Fruit fly (Drosophila melanogaster) whole organism, embryonic: ENCODE results near the gene Uba2.

Experiments
- Ada2b ChIP-seq: fragments of 200-800 bp; sonication (Bioruptor generic); IDR thresholded peaks from 2 replicates; pipeline ENCODE4 v1.3.6; 2022; ENCODE audit warnings: missing biosample characterization, missing genetic modification characterization
- Antp ChIP-seq: fragments of 200-800 bp; sonication (Bioruptor generic); optimal IDR thresholded peaks from 3 replicates; lab custom pipeline; 2016; ENCODE audit warnings: missing biosample characterization, missing genetic modification characterization
- B-H2 ChIP-seq: fragments of 200-800 bp; sonication (Bioruptor generic); optimal IDR thresholded peaks from 2 replicates; lab custom pipeline; 2018; ENCODE audit warnings: missing biosample characterization, mild to moderate bottlenecking, missing genetic modification characterization
- BtbVII ChIP-seq: fragments of 200-800 bp; sonication (Bioruptor generic); optimal IDR thresholded peaks from 3 replicates; lab custom pipeline; 2017; ENCODE audit warnings: missing biosample characterization, mild to moderate bottlenecking, missing genetic modification characterization
- CG10274 ChIP-seq: fragments of 200-800 bp; sonication (Bioruptor generic); optimal IDR thresholded peaks from 3 replicates; lab custom pipeline; 2017; ENCODE audit warnings: missing biosample characterization, mild to moderate bottlenecking, missing genetic modification characterization
- CG13287 ChIP-seq: fragments of 200-800 bp; sonication (Bioruptor generic); IDR thresholded peaks from 2 replicates; pipeline ENCODE4 v1.3.6; 2022; ENCODE audit warnings: missing biosample characterization, missing genetic modification characterization; ENCODE audit not compliant: partially characterized antibody
- CG13894 ChIP-seq: fragments of 200-800 bp; sonication (Bioruptor generic); optimal IDR thresholded peaks from 3 replicates; lab custom pipeline; 2018; ENCODE audit warnings: missing biosample characterization, mild to moderate bottlenecking, missing genetic modification characterization, moderate library complexity
- CG14667 ChIP-seq: fragments of 200-800 bp; sonication (Bioruptor generic); IDR thresholded peaks from 2 replicates; pipeline ENCODE4 v1.3.6; 2022; ENCODE audit warnings: missing biosample characterization, missing genetic modification characterization
- CG14710 ChIP-seq: fragments of 200-800 bp; sonication (Bioruptor generic); optimal IDR thresholded peaks from 3 replicates; lab custom pipeline; 2019; ENCODE audit warnings: missing biosample characterization, mild to moderate bottlenecking, missing genetic modification characterization, moderate library complexity
- CG1529 ChIP-seq: fragments of 200-800 bp; sonication (Bioruptor generic); optimal IDR thresholded peaks from 3 replicates; lab custom pipeline; 2018; ENCODE audit warnings: missing biosample characterization, missing genetic modification characterization
- CG1647 ChIP-seq: fragments of 200-800 bp; sonication (Bioruptor generic); optimal IDR thresholded peaks from 3 replicates; lab custom pipeline; 2016; ENCODE audit warnings: missing biosample characterization, missing genetic modification characterization
- CG16815 ChIP-seq: fragments of 200-800 bp; sonication (Bioruptor generic); optimal IDR thresholded peaks from 3 replicates; lab custom pipeline; 2017; ENCODE audit warnings: missing biosample characterization, mild to moderate bottlenecking, missing genetic modification characterization
- CG17359 ChIP-seq: fragments of 200-800 bp; sonication (Bioruptor generic); optimal IDR thresholded peaks from 3 replicates; lab custom pipeline; 2018; ENCODE audit warnings: missing biosample characterization, mild to moderate bottlenecking, missing genetic modification characterization, moderate library complexity
- CG17912 ChIP-seq: fragments of 200-800 bp; sonication (Bioruptor generic); optimal IDR thresholded peaks from 2 replicates; lab custom pipeline; 2018; ENCODE audit warnings: missing biosample characterization, mild to moderate bottlenecking, missing genetic modification characterization
- CG4820 ChIP-seq: fragments of 200-800 bp; sonication (Bioruptor generic); optimal IDR thresholded peaks from 3 replicates; lab custom pipeline; 2016; ENCODE audit warnings: missing biosample characterization, missing genetic modification characterization
- CG5245 ChIP-seq: fragments of 200-800 bp; sonication (Bioruptor generic); optimal IDR thresholded peaks from 3 replicates; lab custom pipeline; 2016; ENCODE audit warnings: missing biosample characterization, missing genetic modification characterization
- CG8359 ChIP-seq: fragments of 200-800 bp; sonication (Bioruptor generic); optimal IDR thresholded peaks from 2 replicates; lab custom pipeline; 2017; ENCODE audit warnings: missing biosample characterization, mild to moderate bottlenecking, missing genetic modification characterization, borderline replicate concordance
- CoRest ChIP-seq: fragments of 200-800 bp; sonication (Bioruptor generic); optimal IDR thresholded peaks from 3 replicates; lab custom pipeline; 2018; ENCODE audit warnings: missing biosample characterization, mild to moderate bottlenecking, missing genetic modification characterization, moderate library complexity
- Dip3 ChIP-seq: fragments of 200-800 bp; sonication (Bioruptor generic); optimal IDR thresholded peaks from 3 replicates; lab custom pipeline; 2016; ENCODE audit warnings: missing biosample characterization, missing genetic modification characterization
- Dref ChIP-seq: fragments of 200-800 bp; sonication (Bioruptor generic); IDR thresholded peaks from 2 replicates; pipeline ENCODE4 v1.3.6; 2022; ENCODE audit warnings: missing biosample characterization, missing genetic modification characterization
- ERR ChIP-seq: fragments of 200-800 bp; sonication (Bioruptor generic); optimal IDR thresholded peaks from 2 replicates; lab custom pipeline; 2016; ENCODE audit warnings: missing biosample characterization, missing genetic modification characterization
- Hand ChIP-seq: fragments of 200-800 bp; sonication (Bioruptor generic); optimal IDR thresholded peaks from 2 replicates; lab custom pipeline; 2017; ENCODE audit warnings: mild to moderate bottlenecking, missing biosample characterization, missing genetic modification reagents, missing genetic modification characterization
- Hr39 ChIP-seq: fragments of >200 bp; optimal IDR thresholded peaks from 2 replicates; lab custom pipeline; 2017
- Hr51 ChIP-seq, 2 experiments: fragments of 200-800 bp; sonication (Bioruptor generic); optimal IDR thresholded peaks; 2 replicates in 1 of 2; 3 replicates in 1 of 2; lab custom pipeline; 2016 to 2018; ENCODE audit warnings: missing biosample characterization in 2 of 2, missing genetic modification characterization in 2 of 2, mild to moderate bottlenecking in 1 of 2, moderate library complexity in 1 of 2
- Lhr ChIP-seq: fragments of 200-800 bp; sonication (Bioruptor generic); optimal IDR thresholded peaks from 3 replicates; lab custom pipeline; 2017; ENCODE audit warnings: mild to moderate bottlenecking, missing biosample characterization, missing genetic modification reagents, missing genetic modification characterization
- Mad ChIP-seq: fragments of 200-800 bp; sonication (Bioruptor generic); optimal IDR thresholded peaks from 2 replicates; lab custom pipeline; 2016; ENCODE audit warnings: missing biosample characterization, missing genetic modification characterization
- Med ChIP-seq: fragments of 200-800 bp; sonication (Bioruptor generic); peaks from one replicate; lab custom pipeline; 2016; ENCODE audit warnings: missing biosample characterization, missing genetic modification characterization, mild to moderate bottlenecking, inconsistent platforms, moderate library complexity
- Myb ChIP-seq: fragments of 200-800 bp; sonication (Bioruptor generic); optimal IDR thresholded peaks from 2 replicates; lab custom pipeline; 2016; ENCODE audit warnings: missing biosample characterization, missing genetic modification characterization
- Ravus ChIP-seq: fragments of 200-800 bp; sonication (Bioruptor generic); IDR thresholded peaks from 2 replicates; pipeline ENCODE4 v1.3.6; 2022; ENCODE audit warnings: missing biosample characterization, missing genetic modification characterization
- Sox102F ChIP-seq: fragments of 200-800 bp; sonication (Bioruptor generic); optimal IDR thresholded peaks from 2 replicates; lab custom pipeline; 2018; ENCODE audit warnings: missing biosample characterization, mild to moderate bottlenecking, missing genetic modification characterization, moderate library complexity
- cg ChIP-seq: fragments of 200-800 bp; sonication (Bioruptor generic); optimal IDR thresholded peaks from 3 replicates; lab custom pipeline; 2019; ENCODE audit warnings: missing biosample characterization, mild to moderate bottlenecking, missing genetic modification characterization, moderate library complexity
- crol ChIP-seq: fragments of 200-800 bp; sonication (Bioruptor generic); IDR thresholded peaks from 2 replicates; pipeline ENCODE4 v1.3.6; 2022; ENCODE audit warnings: missing biosample characterization, missing genetic modification characterization
- dan ChIP-seq: fragments of 200-800 bp; sonication (Bioruptor generic); IDR thresholded peaks from 2 replicates; pipeline ENCODE4 v1.3.6; 2022; ENCODE audit warnings: missing biosample characterization, missing genetic modification characterization
- danr ChIP-seq: fragments of 200-800 bp; sonication (Bioruptor generic); IDR thresholded peaks from 2 replicates; pipeline ENCODE4 v1.3.6; 2022; ENCODE audit warnings: missing biosample characterization, missing genetic modification characterization
- dysf ChIP-seq: fragments of 200-800 bp; sonication (Bioruptor generic); IDR thresholded peaks from 3 replicates; pipeline ENCODE4 v1.3.6; 2022; ENCODE audit warnings: missing biosample characterization, missing genetic modification characterization
- ftz-f1 ChIP-seq: fragments of 200-800 bp; sonication (Bioruptor generic); optimal IDR thresholded peaks from 2 replicates; lab custom pipeline; 2016; ENCODE audit warnings: missing biosample characterization, missing genetic modification characterization
- ind ChIP-seq: fragments of 200-800 bp; sonication (Bioruptor generic); optimal IDR thresholded peaks from 3 replicates; lab custom pipeline; 2016; ENCODE audit warnings: missing biosample characterization, missing genetic modification characterization
- lola ChIP-seq, 3 experiments: fragments of >200 bp in 2 of 3; fragments of 200-800 bp in 1 of 3; sonication (Bioruptor generic) in 1 of 3; optimal IDR thresholded peaks; 2 replicates each; lab custom pipeline; 2017 to 2019; ENCODE audit warnings: missing biosample characterization in 3 of 3, missing genetic modification characterization in 3 of 3, mild to moderate bottlenecking in 1 of 3, moderate library complexity in 1 of 3
- salm ChIP-seq: fragments of 200-800 bp; sonication (Bioruptor generic); optimal IDR thresholded peaks from 2 replicates; lab custom pipeline; 2018; ENCODE audit warnings: missing biosample characterization, mild to moderate bottlenecking, missing genetic modification characterization
- sc ChIP-seq, 3 experiments: fragments of >200 bp in 2 of 3; fragments of 200-800 bp in 1 of 3; sonication (Bioruptor generic) in 1 of 3; optimal IDR thresholded peaks; 2 replicates in 2 of 3; 3 replicates in 1 of 3; lab custom pipeline; 2017; ENCODE audit warnings: mild to moderate bottlenecking in 1 of 3, missing biosample characterization in 1 of 3, missing genetic modification characterization in 1 of 3, missing genetic modification reagents in 1 of 3
- schlank ChIP-seq: fragments of 200-800 bp; sonication (Bioruptor generic); optimal IDR thresholded peaks from 2 replicates; lab custom pipeline; 2018; ENCODE audit warnings: missing biosample characterization, mild to moderate bottlenecking, missing genetic modification characterization
- sisA ChIP-seq: fragments of 200-800 bp; sonication (Bioruptor generic); IDR thresholded peaks from 2 replicates; pipeline ENCODE4 v1.3.6; 2022; ENCODE audit warnings: missing biosample characterization, missing genetic modification characterization
- sob ChIP-seq: fragments of 200-800 bp; sonication (Bioruptor generic); IDR thresholded peaks from 2 replicates; pipeline ENCODE4 v1.3.6; 2022; ENCODE audit warnings: missing biosample characterization, missing genetic modification characterization
- sqz ChIP-seq: fragments of 200-800 bp; sonication (Bioruptor generic); optimal IDR thresholded peaks from 3 replicates; lab custom pipeline; 2018; ENCODE audit warnings: missing biosample characterization, mild to moderate bottlenecking, missing genetic modification characterization
- stwl ChIP-seq: fragments of 200-800 bp; sonication (Bioruptor generic); optimal IDR thresholded peaks from 3 replicates; lab custom pipeline; 2018; ENCODE audit warnings: missing biosample characterization, mild to moderate bottlenecking, missing genetic modification characterization, moderate library complexity
- sug ChIP-seq: fragments of 200-800 bp; optimal IDR thresholded peaks from 2 replicates; lab custom pipeline; 2019; ENCODE audit warnings: missing biosample characterization, mild to moderate bottlenecking, missing genetic modification characterization, moderate library complexity
- unc-4 ChIP-seq: fragments of 200-800 bp; sonication (Bioruptor generic); IDR thresholded peaks from 2 replicates; pipeline ENCODE4 v1.3.6; 2022; ENCODE audit warnings: missing biosample characterization, missing genetic modification characterization; ENCODE audit not compliant: partially characterized antibody
- wor ChIP-seq: fragments of 200-800 bp; sonication (Bioruptor generic); IDR thresholded peaks from 2 replicates; pipeline ENCODE4 v1.3.6; 2022; ENCODE audit warnings: missing biosample characterization, missing genetic modification characterization
- yki ChIP-seq: fragments of >200 bp; optimal IDR thresholded peaks from 3 replicates; lab custom pipeline; 2018

Uba2 gene

DNA sequence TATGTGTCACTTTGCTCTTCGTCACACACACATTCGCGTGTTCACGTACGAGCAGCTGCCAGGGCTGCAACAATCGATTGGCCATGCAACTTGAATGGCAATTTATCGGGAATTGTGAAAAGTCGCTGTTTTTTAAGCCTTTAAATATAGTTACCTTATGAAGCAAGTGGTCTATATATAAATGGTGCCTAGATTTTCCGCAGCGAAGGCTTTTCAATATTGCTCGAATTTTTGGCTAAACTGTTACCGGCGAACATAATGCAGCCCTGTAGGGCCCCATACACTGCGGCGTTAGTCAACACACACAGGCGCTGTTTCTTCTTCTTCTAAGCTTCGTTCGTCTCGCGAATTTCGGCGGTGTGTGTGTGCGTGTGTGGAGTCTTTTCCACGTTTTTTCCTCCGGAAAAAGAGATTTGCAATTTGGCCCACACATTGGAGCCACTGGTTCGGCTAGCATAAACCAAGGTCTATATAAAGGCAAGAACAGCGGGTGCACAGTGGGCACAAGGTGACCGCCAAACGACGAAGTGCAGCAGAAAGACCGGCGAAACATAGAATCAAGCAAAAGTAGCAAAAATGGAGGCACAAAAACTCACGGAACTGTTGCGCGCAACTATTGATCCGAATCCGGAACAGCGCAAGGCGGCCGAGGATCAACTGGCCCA lies 11.6 kb downstream of the Uba2 start, which contains the start of the genes Arp3 and msk (continued):
- TF ChIP-seq sc (optimal IDR thresholded peaks at IDR 0.05; lab: Kevin White, UChicago) (no peak), sc (GFP tag; optimal IDR thresholded peaks at IDR 0.05; lab: Kevin White, UChicago) (peak; percentile 41), CG4820 (GFP tag; lab: Kevin White, UChicago) (peak; percentile 84), dysf (GFP tag; lab: Robert Waterston, UW) (peak; percentile 76), B-H2 (GFP tag; lab: Kevin White, UChicago) (peak; percentile 91), stwl (peak; percentile 75), CG8359 (GFP tag; lab: Kevin White, UChicago) (no peak), CG13287 (GFP tag; lab: Robert Waterston, UW) (peak; percentile 68), unc-4 (GFP tag; lab: Robert Waterston, UW) (peak; percentile 42), ERR (GFP tag; lab: Kevin White, UChicago) (peak; percentile 85), CG17359 (tag; lab: Kevin White, UChicago) (peak; percentile 71), Dref (peak; percentile 65), ftz-f1 (GFP tag; lab: Kevin White, UChicago) (peak; percentile 69), CG10274 (peak; percentile 32), Antp (GFP tag; lab: Kevin White, UChicago) (peak; percentile 95), cg (GFP tag; lab: Kevin White, UChicago) (peak; percentile 88), crol (GFP tag; lab: Robert Waterston, UW) (no peak), Mad (GFP tag; lab: Kevin White, UChicago) (peak; percentile 88), BtbVII (GFP tag; lab: Kevin White, UChicago) (peak; percentile 50), ind (GFP tag; lab: Kevin White, UChicago) (peak; percentile 88), Lhr (peak; percentile 66), CG14710 (tag; lab: Kevin White, UChicago) (peak; percentile 91), CoRest (tag; lab: Kevin White, UChicago) (peak; percentile 80), CG1529 (no peak), CG14667 (GFP tag; lab: Robert Waterston, UW) (peak; percentile 51), Ravus (GFP tag; lab: Robert Waterston, UW) (no peak; the same call in 1 of the 2 replicates), sisA (peak; percentile 84), salm (tag; lab: Kevin White, UChicago) (peak; percentile 58), Hr51 (GFP tag; optimal IDR thresholded peaks at IDR 0.05; lab: Kevin White, UChicago) (peak; percentile 60 to 84), CG17912 (GFP tag; lab: Kevin White, UChicago) (peak; percentile 79), CG16815 (GFP tag; lab: Kevin White, UChicago) (peak; percentile 74), Myb (GFP tag; lab: Kevin White, UChicago) (peak; percentile 83), Sox102F (no peak), danr (peak; percentile 70), sqz (GFP tag; lab: Kevin White, UChicago) (no peak), yki (lab: Kevin White, UChicago) (peak; percentile 76), Ada2b (GFP tag; lab: Robert Waterston, UW) (peak; percentile 64), Med (GFP tag; lab: Kevin White, UChicago) (peak; percentile 99), CG1647 (GFP tag; lab: Kevin White, UChicago) (peak; percentile 88), CG13894 (tag; lab: Kevin White, UChicago) (peak; percentile 97), dan (GFP tag; lab: Robert Waterston, UW) (no peak), sob (GFP tag; lab: Robert Waterston, UW) (peak; percentile 81), wor (GFP tag; lab: Robert Waterston, UW) (no peak), lola (GFP tag; optimal IDR thresholded peaks at IDR 0.05; lab: Kevin White, UChicago) (peak in 1 of 3 experiments; percentile 64), sug (peak; percentile 88), Hr39 (no peak), Dip3 (GFP tag; lab: Kevin White, UChicago) (peak; percentile 92), CG5245 (GFP tag; lab: Kevin White, UChicago) (peak; percentile 78), schlank (tag; lab: Kevin White, UChicago) (peak; percentile 49), Hand (GFP tag; lab: Kevin White, UChicago) (peak; percentile 52)
